Worm (Caenorhabditis elegans) whole organism, midembryonic: ENCODE measurements around the gene nhr-97.

Source experiments
- T22C8.4 ChIP-seq: fragments of 200-800 bp; sonication (Bioruptor generic); IDR thresholded peaks from 2 replicates; pipeline ENCODE4 v1.3.6; 2022; ENCODE audit warnings: missing genetic modification characterization, missing compliant biosample characterization
- cog-1 ChIP-seq: sonication (generic microtip); optimal IDR thresholded peaks from 2 replicates; lab custom pipeline; 2016; ENCODE audit warnings: missing genetic modification characterization, missing compliant biosample characterization
- flt-1 ChIP-seq: fragments of 200-800 bp; sonication (Bioruptor generic); IDR thresholded peaks from 2 replicates; pipeline ENCODE4 v1.3.6; 2022; ENCODE audit warnings: missing genetic modification characterization, missing compliant biosample characterization
- klf-2 ChIP-seq: fragments of 200-800 bp; sonication (Bioruptor generic); conservative IDR thresholded peaks from 2 replicates; pipeline ENCODE4 v1.3.6; 2022; ENCODE audit warnings: missing genetic modification reagents, missing genetic modification characterization, missing compliant biosample characterization
- med-1 ChIP-seq: sonication (generic microtip); optimal IDR thresholded peaks from 2 replicates; lab custom pipeline; 2017; ENCODE audit warnings: missing genetic modification characterization, mild to moderate bottlenecking, missing compliant biosample characterization, antibody characterized with exemption, missing genetic modification reagents; ENCODE audit not compliant: insufficient read depth
- ref-1 ChIP-seq: fragments of 200-800 bp; sonication (Bioruptor generic); conservative IDR thresholded peaks from 2 replicates; pipeline ENCODE4 v1.3.6; 2022; ENCODE audit warnings: missing genetic modification reagents, missing genetic modification characterization, missing compliant biosample characterization
- ztf-23 ChIP-seq: fragments of 200-800 bp; sonication (Bioruptor generic); IDR thresholded peaks from 2 replicates; pipeline ENCODE4 v1.3.6; 2022; ENCODE audit warnings: missing genetic modification reagents, missing genetic modification characterization, missing compliant biosample characterization

ce11 chrIV:9761751-9762150, 4.3 kb downstream of the nhr-97 start:
- no peak for TF ChIP-seq ref-1 (GFP tag; lab: Robert Waterston, UW)
- no peak for TF ChIP-seq flt-1
- TF ChIP-seq cog-1 (tag; lab: Kevin White, UChicago): no peak
- no peak for TF ChIP-seq ztf-23 (GFP tag; lab: Robert Waterston, UW)
- no peak for TF ChIP-seq T22C8.4 (GFP tag; lab: Robert Waterston, UW)
- no peak for TF ChIP-seq med-1 (GFP tag; lab: Kevin White, UChicago)
- TF ChIP-seq klf-2 (GFP tag; lab: Robert Waterston, UW): no peak
